Worm (Caenorhabditis elegans) whole organism, late embryonic: ENCODE measurements around the gene gst-12.

Experiments used
- ama-1 ChIP-seq: fragments of 150-350 bp; optimal IDR thresholded peaks from 2 replicates; lab custom pipeline; 2014
- elt-4 ChIP-seq: sonication (generic microtip); optimal IDR thresholded peaks from 2 replicates; lab custom pipeline; 2016; ENCODE audit warnings: missing genetic modification characterization, missing compliant biosample characterization
- pha-4 ChIP-seq: fragments of 150-350 bp; optimal IDR thresholded peaks from 2 replicates; lab custom pipeline; 2018; ENCODE audit warnings: missing biosample characterization, missing genetic modification reagents, missing genetic modification characterization
- sox-4 ChIP-seq: sonication (generic microtip); optimal IDR thresholded peaks from 2 replicates; lab custom pipeline; 2017; ENCODE audit warnings: mild to moderate bottlenecking, missing genetic modification characterization, inconsistent platforms, missing compliant biosample characterization

DNA sequence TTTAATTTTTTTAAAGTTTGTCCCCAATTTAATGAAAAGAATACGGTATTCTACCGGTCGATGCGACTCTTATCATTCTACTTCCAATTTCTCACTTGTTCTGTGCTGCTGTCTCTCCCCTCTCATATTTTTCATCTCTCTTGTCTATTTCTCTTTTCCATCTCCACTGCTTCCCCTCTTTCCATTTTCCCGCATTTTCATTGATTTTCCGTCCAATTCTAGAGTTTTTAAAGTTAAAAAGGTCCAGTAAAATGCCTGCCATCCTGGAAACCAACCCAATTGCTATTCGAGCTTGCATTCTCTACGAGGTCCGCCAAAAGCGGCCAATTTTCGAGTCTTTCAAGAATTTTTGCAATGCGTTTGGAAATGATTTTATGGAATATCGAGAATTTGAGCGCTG, 23.4 kb upstream of the gst-12 start, which contains the start of gene fbxa-167:
- TF ChIP-seq ama-1 (lab: Kevin White, UChicago) (no peak), elt-4 (tag; lab: Kevin White, UChicago) (no peak), pha-4 (no peak), sox-4 (tag; lab: Kevin White, UChicago) (no peak)
